Worm (Caenorhabditis elegans) whole organism, late embryonic: ENCODE measurements around the gene cal-7.

Experiments
- F13H6.1 ChIP-seq: sonication (generic microtip); optimal IDR thresholded peaks from 2 replicates; lab custom pipeline; 2016; ENCODE audit warnings: missing genetic modification characterization, missing compliant biosample characterization
- K02D7.2 ChIP-seq: sonication (generic microtip); optimal IDR thresholded peaks from 2 replicates; lab custom pipeline; 2017; ENCODE audit warnings: mild to moderate bottlenecking, missing genetic modification characterization, missing compliant biosample characterization
- K09A11.1 ChIP-seq: sonication (generic microtip); optimal IDR thresholded peaks from 2 replicates; lab custom pipeline; 2017; ENCODE audit warnings: antibody characterized with exemption, mild to moderate bottlenecking, missing genetic modification characterization, missing compliant biosample characterization; ENCODE audit not compliant: insufficient read depth
- Y22D7AL.16 ChIP-seq: sonication (generic microtip); optimal IDR thresholded peaks from 2 replicates; lab custom pipeline; 2016; ENCODE audit warnings: missing genetic modification characterization, missing compliant biosample characterization
- ama-1 ChIP-seq: fragments of 150-350 bp; optimal IDR thresholded peaks from 2 replicates; lab custom pipeline; 2014
- ceh-14 ChIP-seq: sonication (generic microtip); optimal IDR thresholded peaks from 2 replicates; lab custom pipeline; 2016; ENCODE audit warnings: missing genotype, missing genetic modification characterization, missing compliant biosample characterization
- ceh-22 ChIP-seq: sonication (generic microtip); optimal IDR thresholded peaks from 2 replicates; lab custom pipeline; 2017; ENCODE audit warnings: missing biosample characterization, missing genetic modification characterization
- ceh-24 ChIP-seq: sonication (generic microtip); optimal IDR thresholded peaks from 2 replicates; lab custom pipeline; 2016; ENCODE audit warnings: mild to moderate bottlenecking, missing genetic modification characterization, missing compliant biosample characterization
- ceh-31 ChIP-seq: sonication (generic microtip); optimal IDR thresholded peaks from 2 replicates; lab custom pipeline; 2016; ENCODE audit warnings: missing genetic modification characterization, missing compliant biosample characterization
- ceh-34 ChIP-seq: sonication (generic microtip); optimal IDR thresholded peaks from 2 replicates; lab custom pipeline; 2016; ENCODE audit warnings: mild to moderate bottlenecking, missing genetic modification characterization, missing compliant biosample characterization
- ceh-48 ChIP-seq: sonication (generic microtip); optimal IDR thresholded peaks from 2 replicates; lab custom pipeline; 2016; ENCODE audit warnings: missing genetic modification characterization, inconsistent platforms, missing compliant biosample characterization
- elt-2 ChIP-seq: sonication (generic microtip); optimal IDR thresholded peaks from 2 replicates; lab custom pipeline; 2016; ENCODE audit warnings: missing genetic modification reagents, missing genetic modification characterization, missing compliant biosample characterization
- fax-1 ChIP-seq: sonication (generic microtip); optimal IDR thresholded peaks from 2 replicates; lab custom pipeline; 2016; ENCODE audit warnings: missing genotype, missing genetic modification characterization, missing compliant biosample characterization
- fkh-10 ChIP-seq: fragments of 150-350 bp; optimal IDR thresholded peaks from 2 replicates; lab custom pipeline; 2014; ENCODE audit warnings: missing biosample characterization, missing genetic modification reagents, missing genetic modification characterization
- fkh-6 ChIP-seq: sonication (generic microtip); optimal IDR thresholded peaks from 2 replicates; lab custom pipeline; 2016; ENCODE audit warnings: missing genetic modification characterization, missing compliant biosample characterization
- hlh-13 ChIP-seq: fragments of 200-800 bp; sonication (Bioruptor generic); optimal IDR thresholded peaks from 2 replicates; lab custom pipeline; 2018; ENCODE audit warnings: mild to moderate bottlenecking, missing genetic modification characterization, missing compliant biosample characterization
- hlh-15 ChIP-seq: sonication (generic microtip); optimal IDR thresholded peaks from 2 replicates; lab custom pipeline; 2016; ENCODE audit warnings: missing genetic modification characterization, missing compliant biosample characterization
- lim-6 ChIP-seq: sonication (generic microtip); optimal IDR thresholded peaks from 2 replicates; lab custom pipeline; 2016; ENCODE audit warnings: missing genetic modification characterization, missing compliant biosample characterization
- madf-2 ChIP-seq: sonication (generic microtip); optimal IDR thresholded peaks from 2 replicates; lab custom pipeline; 2017; ENCODE audit warnings: missing genetic modification characterization, missing compliant biosample characterization
- mec-3 ChIP-seq: sonication (generic microtip); optimal IDR thresholded peaks from 2 replicates; lab custom pipeline; 2016; ENCODE audit warnings: borderline replicate concordance, missing genetic modification characterization, missing compliant biosample characterization
- nfya-1 ChIP-seq: sonication (generic microtip); optimal IDR thresholded peaks from 2 replicates; lab custom pipeline; 2017; ENCODE audit warnings: missing genetic modification characterization, mild to moderate bottlenecking, missing compliant biosample characterization, antibody characterized with exemption, moderate library complexity
- nhr-11 ChIP-seq: fragments of 150-350 bp; optimal IDR thresholded peaks from 2 replicates; lab custom pipeline; 2014; ENCODE audit warnings: missing biosample characterization, missing genetic modification characterization
- odd-2 ChIP-seq: sonication (generic microtip); optimal IDR thresholded peaks from 2 replicates; lab custom pipeline; 2017; ENCODE audit warnings: antibody characterized with exemption, mild to moderate bottlenecking, missing genetic modification characterization, missing compliant biosample characterization
- pqm-1 ChIP-seq: sonication (generic microtip); optimal IDR thresholded peaks from 2 replicates; lab custom pipeline; 2016; ENCODE audit warnings: missing genetic modification characterization, missing compliant biosample characterization
- ref-2 ChIP-seq: sonication (generic microtip); optimal IDR thresholded peaks from 2 replicates; lab custom pipeline; 2016; ENCODE audit warnings: missing genetic modification characterization, missing compliant biosample characterization
- sdc-2 ChIP-seq: sonication (generic microtip); optimal IDR thresholded peaks from 2 replicates; lab custom pipeline; 2016; ENCODE audit warnings: missing genotype, missing genetic modification characterization, missing compliant biosample characterization
- sox-2 ChIP-seq: fragments of 200-800 bp; sonication (Bioruptor generic); IDR thresholded peaks from 2 replicates; pipeline ENCODE4 v1.3.6; 2022; ENCODE audit warnings: missing genetic modification reagents, missing genetic modification characterization, missing compliant biosample characterization
- sox-4 ChIP-seq: sonication (generic microtip); optimal IDR thresholded peaks from 2 replicates; lab custom pipeline; 2017; ENCODE audit warnings: mild to moderate bottlenecking, missing genetic modification characterization, inconsistent platforms, missing compliant biosample characterization
- tbx-7 ChIP-seq: sonication (generic microtip); optimal IDR thresholded peaks from 2 replicates; lab custom pipeline; 2016; ENCODE audit warnings: missing genotype, missing genetic modification characterization, missing compliant biosample characterization
- unc-55 ChIP-seq: sonication (generic microtip); optimal IDR thresholded peaks from 2 replicates; lab custom pipeline; 2017; ENCODE audit warnings: missing biosample characterization, missing genetic modification reagents, missing genetic modification characterization
- zip-5 ChIP-seq: sonication (generic microtip); optimal IDR thresholded peaks from 2 replicates; lab custom pipeline; 2016; ENCODE audit warnings: missing genetic modification characterization, missing compliant biosample characterization

cal-7 gene

ce11 chrV:9706592-9706991 is 27.3 kb upstream of the cal-7 start:
- TF ChIP-seq K02D7.2 (tag; lab: Kevin White, UChicago) (no peak), Y22D7AL.16 (tag; lab: Kevin White, UChicago) (no peak), ref-2 (no peak)

ce11 chrV:9709747-9710146 is 24.2 kb upstream of the cal-7 start, which contains the start of gene tag-120:
Gene tag-120, minus strand, starts transcription at chrV:9709814.
- TF ChIP-seq lim-6 (tag; lab: Kevin White, UChicago) = no peak
- no peak for TF ChIP-seq unc-55 (GFP tag; lab: Kevin White, UChicago)
- no peak for TF ChIP-seq fkh-6 (tag; lab: Kevin White, UChicago)
- TF ChIP-seq hlh-13 (GFP tag; lab: Kevin White, UChicago) = no peak
- TF ChIP-seq zip-5 (tag; lab: Kevin White, UChicago) = no peak
- no peak for TF ChIP-seq fkh-10 (GFP tag; lab: Kevin White, UChicago)
- no peak for TF ChIP-seq ceh-14
- no peak for TF ChIP-seq ceh-24 (tag; lab: Kevin White, UChicago)
- no peak for TF ChIP-seq F13H6.1 (tag; lab: Kevin White, UChicago)
- TF ChIP-seq nfya-1 (tag; lab: Kevin White, UChicago) = no peak
- no peak for TF ChIP-seq mec-3 (tag; lab: Kevin White, UChicago)
- TF ChIP-seq elt-2 (tag; lab: Kevin White, UChicago) = no peak
- no peak for TF ChIP-seq ama-1 (lab: Kevin White, UChicago)

- TF ChIP-seq elt-2 (tag; lab: Kevin White, UChicago) = peak; percentile 81
- no peak for TF ChIP-seq fkh-10 (GFP tag; lab: Kevin White, UChicago)
- TF ChIP-seq ceh-48 (tag; lab: Kevin White, UChicago) = no peak
- TF ChIP-seq, all 69 proteins: peak for 1
These were observed 22.7 kb upstream of the cal-7 start for ce11 chrV:9711174-9711573.

ce11 chrV:9712418-9713173 is 21.3 kb upstream of the cal-7 start:
- no peak for TF ChIP-seq fkh-6 (tag; lab: Kevin White, UChicago)
- no peak for TF ChIP-seq nhr-11 (tag; lab: Kevin White, UChicago)

- no peak for TF ChIP-seq fkh-10 (GFP tag; lab: Kevin White, UChicago)
These were observed 20.4 kb upstream of the cal-7 start, which contains the start of gene F40F9.10 for ce11 chrV:9713532-9713931. Gene F40F9.10, minus strand, starts transcription at chrV:9713632.

- TF ChIP-seq fkh-6 (tag; lab: Kevin White, UChicago) (no peak), pqm-1 (tag; lab: Kevin White, UChicago) (no peak), K02D7.2 (tag; lab: Kevin White, UChicago) (no peak), madf-2 (tag; lab: Kevin White, UChicago) (no peak), tbx-7 (tag; lab: Kevin White, UChicago) (no peak), unc-55 (GFP tag; lab: Kevin White, UChicago) (no peak), ceh-31 (no peak), zip-5 (tag; lab: Kevin White, UChicago) (no peak), fax-1 (tag; lab: Kevin White, UChicago) (no peak), ceh-22 (tag; lab: Kevin White, UChicago) (no peak), K09A11.1 (no peak), sox-4 (tag; lab: Kevin White, UChicago) (no peak)
These were observed 19.0 kb upstream of the cal-7 start, which contains the start of gene F40F9.3 for ce11 chrV:9714909-9715308. Gene F40F9.3, plus strand, starts transcription at chrV:9715209.

ce11 chrV:9716397-9716796 is 17.5 kb upstream of the cal-7 start, which contains the start of gene str-188:
Gene str-188, plus strand, starts transcription at chrV:9716697.
- TF ChIP-seq hlh-13 (GFP tag; lab: Kevin White, UChicago) (no peak), ceh-34 (no peak), sox-2 (GFP tag; lab: Robert Waterston, UW) (no peak), hlh-15 (no peak), sdc-2 (tag; lab: Kevin White, UChicago) (no peak), ceh-22 (tag; lab: Kevin White, UChicago) (no peak), lim-6 (tag; lab: Kevin White, UChicago) (no peak), pqm-1 (tag; lab: Kevin White, UChicago) (no peak), odd-2 (tag; lab: Kevin White, UChicago) (no peak)
- TF ChIP-seq, all 69 proteins: peak for 0
